Fruit fly (Drosophila melanogaster): ENCODE results near the gene mRpS2.

The mRpS2 gene

dm6 chr2L:4889451-4890045 lies 39.3 kb upstream of the mRpS2 start, which contains the start of gene CG15625:
Gene CG15625 (plus strand): TSS chr2L:4889995.
- peak; percentile 28 for TF ChIP-seq tj (GFP tag; optimal IDR thresholded peaks at IDR 0.05)
- TF ChIP-seq Crg-1 (GFP tag; optimal IDR thresholded peaks at IDR 0.05) = no peak

- no peak for TF ChIP-seq CG1620 (GFP tag; optimal IDR thresholded peaks at IDR 0.05)
- TF ChIP-seq CG7101 (tag; optimal IDR thresholded peaks at IDR 0.05) = no peak
- no peak for TF ChIP-seq cnc (optimal IDR thresholded peaks at IDR 0.05)
- no peak for TF ChIP-seq CG11617 (GFP tag; optimal IDR thresholded peaks at IDR 0.05)
- TF ChIP-seq Crg-1 (GFP tag; optimal IDR thresholded peaks at IDR 0.05) = no peak
- no peak for TF ChIP-seq cic (GFP tag; optimal IDR thresholded peaks at IDR 0.05)
- no peak for TF ChIP-seq CG12768 (GFP tag; optimal IDR thresholded peaks at IDR 0.05)
- TF ChIP-seq Clk (GFP tag; optimal IDR thresholded peaks at IDR 0.05) = no peak
- TF ChIP-seq CG14711 (tag; optimal IDR thresholded peaks at IDR 0.05) = no peak
- TF ChIP-seq Mnt (GFP tag; optimal IDR thresholded peaks at IDR 0.05) = no peak
- TF ChIP-seq CG33017 (tag; optimal IDR thresholded peaks at IDR 0.05) = no peak
Observed at dm6 chr2L:4888541-4888940, 38.3 kb upstream of the mRpS2 start.

- TF ChIP-seq CG33017 (tag; optimal IDR thresholded peaks at IDR 0.05) = peak; percentile 42
- no peak for TF ChIP-seq CG1620 (GFP tag; optimal IDR thresholded peaks at IDR 0.05)
- no peak for TF ChIP-seq cic (GFP tag; optimal IDR thresholded peaks at IDR 0.05)
- no peak for TF ChIP-seq toe (GFP tag; optimal IDR thresholded peaks at IDR 0.05)
- TF ChIP-seq CG7101 (tag; optimal IDR thresholded peaks at IDR 0.05) = peak; percentile 19
- peak; percentile 48 for TF ChIP-seq CG14711 (tag; optimal IDR thresholded peaks at IDR 0.05)
- peak; percentile 6 for TF ChIP-seq CG7045 (GFP tag; optimal IDR thresholded peaks at IDR 0.05)
- no peak for TF ChIP-seq Mnt (GFP tag; optimal IDR thresholded peaks at IDR 0.05)
- TF ChIP-seq Hr96 (GFP tag; optimal IDR thresholded peaks at IDR 0.05) = no peak
- TF ChIP-seq Clk (GFP tag; optimal IDR thresholded peaks at IDR 0.05) = no peak
- TF ChIP-seq CG12768 (GFP tag; optimal IDR thresholded peaks at IDR 0.05) = peak; percentile 5
- TF ChIP-seq CG5204 (GFP tag; optimal IDR thresholded peaks at IDR 0.05) = no peak
- TF ChIP-seq bab1 (GFP tag; optimal IDR thresholded peaks at IDR 0.05) = peak; percentile 4
Observed at dm6 chr2L:4887382-4888219, 37.4 kb upstream of the mRpS2 start.

dm6 chr2L:4886645-4887044 lies 36.4 kb upstream of the mRpS2 start:
- no peak for TF ChIP-seq toe (GFP tag; optimal IDR thresholded peaks at IDR 0.05)
- TF ChIP-seq CG7045 (GFP tag; optimal IDR thresholded peaks at IDR 0.05) = no peak
- no peak for TF ChIP-seq CG14711 (tag; optimal IDR thresholded peaks at IDR 0.05)
- no peak for TF ChIP-seq pad (GFP tag; optimal IDR thresholded peaks at IDR 0.05)
- no peak for TF ChIP-seq cic (GFP tag; optimal IDR thresholded peaks at IDR 0.05)
- no peak for TF ChIP-seq Mnt (GFP tag; optimal IDR thresholded peaks at IDR 0.05)
- no peak for TF ChIP-seq Hr96 (GFP tag; optimal IDR thresholded peaks at IDR 0.05)
- TF ChIP-seq CG11617 (GFP tag; optimal IDR thresholded peaks at IDR 0.05) = no peak
- no peak for TF ChIP-seq kay (GFP tag; ENCODE audit: borderline replicate concordance)

- TF ChIP-seq cic (GFP tag; optimal IDR thresholded peaks at IDR 0.05) = no peak
- no peak for TF ChIP-seq bab1 (GFP tag; optimal IDR thresholded peaks at IDR 0.05)
- no peak for TF ChIP-seq Hr96 (GFP tag; optimal IDR thresholded peaks at IDR 0.05)
- TF ChIP-seq CG1620 (GFP tag; optimal IDR thresholded peaks at IDR 0.05) = no peak
- TF ChIP-seq CG14711 (tag; optimal IDR thresholded peaks at IDR 0.05) = no peak
- TF ChIP-seq toe (GFP tag; optimal IDR thresholded peaks at IDR 0.05) = no peak
- TF ChIP-seq Crg-1 (GFP tag; optimal IDR thresholded peaks at IDR 0.05) = no peak
- TF ChIP-seq Mnt (GFP tag; optimal IDR thresholded peaks at IDR 0.05) = no peak
- no peak for TF ChIP-seq CG7101 (tag; optimal IDR thresholded peaks at IDR 0.05)
- no peak for TF ChIP-seq CG11617 (GFP tag; optimal IDR thresholded peaks at IDR 0.05)
- no peak for TF ChIP-seq CG12768 (GFP tag; optimal IDR thresholded peaks at IDR 0.05)
- TF ChIP-seq cnc (optimal IDR thresholded peaks at IDR 0.05) = no peak
- TF ChIP-seq kay (GFP tag; ENCODE audit: borderline replicate concordance) = no peak
- no peak for TF ChIP-seq pad (GFP tag; optimal IDR thresholded peaks at IDR 0.05)
Observed at dm6 chr2L:4886132-4886531, 35.9 kb upstream of the mRpS2 start.

dm6 chr2L:4883023-4883392 lies 32.8 kb upstream of the mRpS2 start, which contains the start of the genes Cf2 and CG3008:
Gene Cf2 (minus strand): TSS chr2L:4883107.
Gene CG3008 (plus strand): TSS chr2L:4883298.
- peak; percentile 15 for TF ChIP-seq tj (GFP tag; optimal IDR thresholded peaks at IDR 0.05)
- TF ChIP-seq kay (GFP tag; ENCODE audit: borderline replicate concordance) = no peak
- TF ChIP-seq Mnt (GFP tag; optimal IDR thresholded peaks at IDR 0.05) = peak; percentile 7
- no peak for TF ChIP-seq cnc (optimal IDR thresholded peaks at IDR 0.05)

Measured in whole organism, adult.